Fruit fly (Drosophila melanogaster) whole organism, embryonic: ENCODE measurements around the gene Coq2.
A peak's percentile ranks its signal among the peaks of the same experiment; 100 is the strongest.

Experiments used
- Aef1 ChIP-seq: fragments of 200-800 bp; sonication (Bioruptor generic); IDR thresholded peaks from 3 replicates; pipeline ENCODE4 v1.3.6; 2022; ENCODE audit warnings: missing biosample characterization, missing genetic modification characterization
- Asciz ChIP-seq: fragments of 200-800 bp; sonication (Bioruptor generic); optimal IDR thresholded peaks from 2 replicates; lab custom pipeline; 2017; ENCODE audit warnings: missing biosample characterization, mild to moderate bottlenecking, missing genetic modification characterization, missing genetic modification reagents
- BEAF-32 ChIP-seq: fragments of 200-800 bp; sonication (Bioruptor generic); optimal IDR thresholded peaks from 3 replicates; lab custom pipeline; 2017; ENCODE audit warnings: missing biosample characterization, missing genetic modification characterization, mild to moderate bottlenecking, moderate library complexity, missing genetic modification reagents
- Bdp1 ChIP-seq: fragments of 200-800 bp; sonication (Bioruptor generic); optimal IDR thresholded peaks from 3 replicates; lab custom pipeline; 2016; ENCODE audit warnings: missing biosample characterization, missing genetic modification characterization
- CG10543 ChIP-seq: fragments of 200-800 bp; sonication (Bioruptor generic); optimal IDR thresholded peaks from 3 replicates; lab custom pipeline; 2017; ENCODE audit warnings: missing biosample characterization, mild to moderate bottlenecking, missing genetic modification characterization, moderate library complexity
- CG10654 ChIP-seq: fragments of 200-800 bp; sonication (Bioruptor generic); optimal IDR thresholded peaks from 2 replicates; lab custom pipeline; 2016; ENCODE audit warnings: missing biosample characterization, missing genetic modification characterization
- CG11247 ChIP-seq: fragments of 200-800 bp; sonication (Bioruptor generic); IDR thresholded peaks from 2 replicates; pipeline ENCODE4 v1.3.6; 2022; ENCODE audit warnings: missing biosample characterization, missing genetic modification characterization
- CG13287 ChIP-seq: fragments of 200-800 bp; sonication (Bioruptor generic); IDR thresholded peaks from 2 replicates; pipeline ENCODE4 v1.3.6; 2022; ENCODE audit warnings: missing biosample characterization, missing genetic modification characterization; ENCODE audit not compliant: partially characterized antibody
- CG13894 ChIP-seq: fragments of 200-800 bp; sonication (Bioruptor generic); optimal IDR thresholded peaks from 3 replicates; lab custom pipeline; 2018; ENCODE audit warnings: missing biosample characterization, mild to moderate bottlenecking, missing genetic modification characterization, moderate library complexity
- CG14710 ChIP-seq: fragments of 200-800 bp; sonication (Bioruptor generic); optimal IDR thresholded peaks from 3 replicates; lab custom pipeline; 2019; ENCODE audit warnings: missing biosample characterization, mild to moderate bottlenecking, missing genetic modification characterization, moderate library complexity
- CG15269 ChIP-seq: fragments of 200-800 bp; sonication (Bioruptor generic); optimal IDR thresholded peaks from 2 replicates; lab custom pipeline; 2018; ENCODE audit warnings: missing biosample characterization, mild to moderate bottlenecking, missing genetic modification characterization, moderate library complexity
- CG15601 ChIP-seq: fragments of 200-800 bp; sonication (Bioruptor generic); optimal IDR thresholded peaks from 3 replicates; lab custom pipeline; 2019; ENCODE audit warnings: missing biosample characterization, mild to moderate bottlenecking, missing genetic modification characterization, moderate library complexity
- CG1603 ChIP-seq: fragments of 200-800 bp; sonication (Bioruptor generic); optimal IDR thresholded peaks from 2 replicates; lab custom pipeline; 2019; ENCODE audit warnings: missing biosample characterization, mild to moderate bottlenecking, missing genetic modification characterization, moderate library complexity
- CG1792 ChIP-seq: fragments of 200-800 bp; sonication (Bioruptor generic); optimal IDR thresholded peaks from 2 replicates; lab custom pipeline; 2016; ENCODE audit warnings: missing biosample characterization, missing genetic modification characterization
- CG18476 ChIP-seq: fragments of 200-800 bp; sonication (Bioruptor generic); optimal IDR thresholded peaks from 2 replicates; lab custom pipeline; 2016; ENCODE audit warnings: missing biosample characterization, mild to moderate bottlenecking, missing genetic modification characterization
- CG3065 ChIP-seq: fragments of 200-800 bp; sonication (Bioruptor generic); optimal IDR thresholded peaks from 2 replicates; lab custom pipeline; 2016; ENCODE audit warnings: missing biosample characterization, missing genetic modification characterization
- CG5180 ChIP-seq: fragments of 200-800 bp; sonication (Bioruptor generic); optimal IDR thresholded peaks from 3 replicates; lab custom pipeline; 2017; ENCODE audit warnings: missing biosample characterization, missing genetic modification characterization, mild to moderate bottlenecking, moderate library complexity, missing genetic modification reagents
- CG6654 ChIP-seq: fragments of 200-800 bp; sonication (Bioruptor generic); optimal IDR thresholded peaks from 2 replicates; lab custom pipeline; 2017; ENCODE audit warnings: missing biosample characterization, mild to moderate bottlenecking, missing genetic modification characterization
- CG9817 ChIP-seq: fragments of 200-800 bp; sonication (Bioruptor generic); optimal IDR thresholded peaks from 2 replicates; lab custom pipeline; 2018; ENCODE audit warnings: missing biosample characterization, mild to moderate bottlenecking, missing genetic modification characterization, moderate library complexity
- GATAe ChIP-seq: fragments of 200-800 bp; sonication (Bioruptor generic); conservative IDR thresholded peaks from 2 replicates; pipeline ENCODE4 v1.3.6; 2022; ENCODE audit warnings: missing biosample characterization, missing genetic modification characterization
- HLHmδ ChIP-seq: fragments of 200-800 bp; sonication (Bioruptor generic); optimal IDR thresholded peaks from 2 replicates; lab custom pipeline; 2018; ENCODE audit warnings: missing biosample characterization, mild to moderate bottlenecking, missing genetic modification characterization, moderate library complexity
- Hmr ChIP-seq: fragments of 200-800 bp; sonication (Bioruptor generic); optimal IDR thresholded peaks from 3 replicates; lab custom pipeline; 2017; ENCODE audit warnings: mild to moderate bottlenecking, missing biosample characterization, missing genetic modification reagents, missing genetic modification characterization
- MTF-1 ChIP-seq: fragments of 200-800 bp; sonication (Bioruptor generic); optimal IDR thresholded peaks from 2 replicates; lab custom pipeline; 2018; ENCODE audit warnings: missing biosample characterization, mild to moderate bottlenecking, missing genetic modification characterization, borderline replicate concordance
- NC2α ChIP-seq: fragments of 200-800 bp; sonication (Bioruptor generic); optimal IDR thresholded peaks from 2 replicates; lab custom pipeline; 2016; ENCODE audit warnings: missing biosample characterization, missing genetic modification characterization
- Nf-YA ChIP-seq: fragments of 200-800 bp; sonication (Bioruptor generic); IDR thresholded peaks from 2 replicates; pipeline ENCODE4 v1.3.6; 2022; ENCODE audit warnings: missing biosample characterization, missing genetic modification characterization
- Spps ChIP-seq: fragments of 200-800 bp; sonication (Bioruptor generic); optimal IDR thresholded peaks from 2 replicates; lab custom pipeline; 2018; ENCODE audit warnings: missing biosample characterization, mild to moderate bottlenecking, missing genetic modification characterization
- Ssrp ChIP-seq: fragments of 200-800 bp; sonication (Bioruptor generic); optimal IDR thresholded peaks from 2 replicates; lab custom pipeline; 2018; ENCODE audit warnings: missing biosample characterization, mild to moderate bottlenecking, missing genetic modification characterization, moderate library complexity
- Stat92E ChIP-seq, 3 experiments: fragments of >200 bp in 2 of 3; fragments of 200-800 bp in 1 of 3; sonication (Bioruptor generic) in 1 of 3; optimal IDR thresholded peaks; 2 replicates each; lab custom pipeline; 2017 to 2019; ENCODE audit warnings: missing biosample characterization in 3 of 3, missing genetic modification characterization in 3 of 3, mild to moderate bottlenecking in 1 of 3, moderate library complexity in 1 of 3
- Taf1 ChIP-seq: fragments of 200-800 bp; sonication (Bioruptor generic); IDR thresholded peaks from 2 replicates; pipeline ENCODE4 v1.3.6; 2022; ENCODE audit warnings: missing biosample characterization, missing genetic modification characterization
- amos ChIP-seq: fragments of 200-800 bp; sonication (Bioruptor generic); IDR thresholded peaks from 2 replicates; pipeline ENCODE4 v1.3.6; 2022; ENCODE audit warnings: missing biosample characterization, missing genetic modification characterization; ENCODE audit not compliant: partially characterized antibody
- bowl ChIP-seq: fragments of 200-800 bp; sonication (Bioruptor generic); IDR thresholded peaks from 2 replicates; pipeline ENCODE4 v1.3.6; 2022; ENCODE audit warnings: missing biosample characterization, missing genetic modification characterization
- bsh ChIP-seq, 2 experiments: fragments of 200-800 bp; sonication (Bioruptor generic); optimal IDR thresholded peaks; 2 replicates each; lab custom pipeline; 2017 to 2018; ENCODE audit warnings: mild to moderate bottlenecking in 2 of 2, missing biosample characterization in 2 of 2, missing genetic modification characterization in 2 of 2, moderate library complexity in 1 of 2
- chinmo ChIP-seq: fragments of 200-800 bp; sonication (Bioruptor generic); IDR thresholded peaks from 4 replicates; pipeline ENCODE4 v1.3.6; 2022; ENCODE audit warnings: missing biosample characterization, missing genetic modification characterization; ENCODE audit not compliant: partially characterized antibody
- da ChIP-seq: fragments of 200-800 bp; sonication (Bioruptor generic); optimal IDR thresholded peaks from 2 replicates; lab custom pipeline; 2016; ENCODE audit warnings: missing biosample characterization, missing genetic modification characterization
- esg ChIP-seq: fragments of 200-800 bp; sonication (Bioruptor generic); conservative IDR thresholded peaks from 2 replicates; pipeline ENCODE4 v1.3.6; 2022; ENCODE audit warnings: missing biosample characterization, missing genetic modification characterization
- ewg ChIP-seq: fragments of 200-800 bp; sonication (Bioruptor generic); optimal IDR thresholded peaks from 3 replicates; lab custom pipeline; 2017; ENCODE audit warnings: mild to moderate bottlenecking, missing biosample characterization, missing genetic modification reagents, missing genetic modification characterization
- exex ChIP-seq: fragments of 200-800 bp; sonication (Bioruptor generic); optimal IDR thresholded peaks from 4 replicates; lab custom pipeline; 2018; ENCODE audit warnings: missing biosample characterization, mild to moderate bottlenecking, missing genetic modification characterization, moderate library complexity
- fd96Cb ChIP-seq: fragments of 200-800 bp; sonication (Bioruptor generic); optimal IDR thresholded peaks from 2 replicates; lab custom pipeline; 2018; ENCODE audit warnings: missing biosample characterization, mild to moderate bottlenecking, missing genetic modification characterization, moderate library complexity
- fu2 ChIP-seq: fragments of 200-800 bp; sonication (Bioruptor generic); optimal IDR thresholded peaks from 2 replicates; lab custom pipeline; 2016; ENCODE audit warnings: missing biosample characterization, missing genetic modification characterization
- hb ChIP-seq: fragments of 200-800 bp; sonication (Bioruptor generic); IDR thresholded peaks from 3 replicates; pipeline ENCODE4 v1.3.6; 2022; ENCODE audit warnings: missing biosample characterization, missing genetic modification characterization; ENCODE audit not compliant: partially characterized antibody
- hth ChIP-seq: fragments of >200 bp; optimal IDR thresholded peaks from 2 replicates; lab custom pipeline; 2017; ENCODE audit warnings: inconsistent platforms
- odd ChIP-seq: fragments of 200-800 bp; sonication (Bioruptor generic); optimal IDR thresholded peaks from 2 replicates; lab custom pipeline; 2017; ENCODE audit warnings: missing biosample characterization, mild to moderate bottlenecking, missing genetic modification characterization
- pnt ChIP-seq: fragments of 200-800 bp; sonication (Bioruptor generic); optimal IDR thresholded peaks from 3 replicates; lab custom pipeline; 2016; ENCODE audit warnings: missing biosample characterization, missing genetic modification characterization
- sima ChIP-seq: fragments of 200-800 bp; sonication (Bioruptor generic); optimal IDR thresholded peaks from 2 replicates; lab custom pipeline; 2016; ENCODE audit warnings: missing biosample characterization, missing genetic modification characterization
- slp2 ChIP-seq: fragments of 200-800 bp; sonication (Bioruptor generic); optimal IDR thresholded peaks from 2 replicates; lab custom pipeline; 2016; ENCODE audit warnings: missing biosample characterization, missing genetic modification characterization
- tio ChIP-seq: fragments of 200-800 bp; sonication (Bioruptor generic); optimal IDR thresholded peaks from 2 replicates; lab custom pipeline; 2017; ENCODE audit warnings: missing biosample characterization, missing genetic modification characterization, inconsistent platforms
- tll ChIP-seq, 2 experiments: fragments of 200-800 bp in 1 of 2; fragments of >200 bp in 1 of 2; sonication (Bioruptor generic) in 1 of 2; optimal IDR thresholded peaks; 2 replicates each; lab custom pipeline; 2017 to 2019; ENCODE audit warnings: missing biosample characterization in 2 of 2, missing genetic modification characterization in 2 of 2, mild to moderate bottlenecking in 1 of 2, moderate library complexity in 1 of 2
- yki ChIP-seq: fragments of >200 bp; optimal IDR thresholded peaks from 3 replicates; lab custom pipeline; 2018

The Coq2 gene

DNA sequence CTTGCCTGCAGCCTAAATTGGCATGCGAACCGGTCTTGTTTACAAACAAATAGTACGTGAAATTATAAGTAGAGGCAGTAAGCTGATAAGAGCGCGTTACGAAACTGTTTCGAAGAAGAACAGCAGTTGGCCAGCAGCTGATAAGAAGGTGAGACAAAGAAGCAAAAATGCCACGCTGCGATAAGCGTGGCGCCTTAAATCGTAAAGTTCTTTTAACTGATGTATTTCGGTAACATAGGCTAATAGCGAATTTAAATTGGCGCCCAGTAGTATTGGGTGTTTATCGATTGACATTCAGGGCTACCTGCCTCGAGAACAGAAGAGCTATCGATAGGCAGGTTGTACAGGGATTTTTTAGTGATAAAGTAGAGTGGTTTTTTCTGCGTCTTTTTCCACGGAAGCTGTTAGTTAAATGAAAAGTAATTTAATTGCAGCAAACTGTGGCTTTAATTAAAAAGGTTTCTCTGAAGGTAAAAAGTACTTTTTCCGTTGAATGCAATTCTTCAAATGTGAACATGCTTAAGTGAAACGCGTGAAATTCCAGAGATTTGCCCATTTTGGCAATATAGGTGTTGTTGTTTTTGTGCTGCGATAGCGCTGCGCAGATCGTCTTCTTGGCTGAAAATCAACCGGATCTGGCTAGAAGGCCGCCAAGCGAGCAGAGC lies 40.4 kb upstream of the Coq2 start, which contains the start of gene stck (continued):
- TF ChIP-seq tll (GFP tag; optimal IDR thresholded peaks at IDR 0.05; lab: Kevin White, UChicago) = no peak
- TF ChIP-seq chinmo (GFP tag; lab: Robert Waterston, UW) = 0 out of 4 replicates have a peak, but pooled peaks have one; percentile 12
- no peak for TF ChIP-seq Spps
- TF ChIP-seq CG15601 (tag; lab: Kevin White, UChicago) = peak; percentile 30
- no peak for TF ChIP-seq odd
- TF ChIP-seq CG11247 (GFP tag; lab: Robert Waterston, UW) = no peak
- peak; percentile 81 for TF ChIP-seq BEAF-32 (GFP tag; lab: Kevin White, UChicago)
- no peak for TF ChIP-seq esg (GFP tag; lab: Robert Waterston, UW)
- no peak for TF ChIP-seq CG5180 (GFP tag; lab: Kevin White, UChicago)
- no peak for TF ChIP-seq fd96Cb (tag; lab: Kevin White, UChicago)
- no peak for TF ChIP-seq Bdp1 (GFP tag; lab: Kevin White, UChicago)
- 0 out of 3 replicates have a peak, but pooled peaks have one; percentile 30 for TF ChIP-seq Aef1 (GFP tag; lab: Robert Waterston, UW)
- no peak for TF ChIP-seq slp2 (GFP tag; lab: Kevin White, UChicago)
- no peak for TF ChIP-seq tio (GFP tag; lab: Kevin White, UChicago)
- no peak for TF ChIP-seq CG18476 (GFP tag; lab: Kevin White, UChicago)
- TF ChIP-seq Stat92E (GFP tag; optimal IDR thresholded peaks at IDR 0.05; lab: Kevin White, UChicago) = peak in 1 of 3 experiments; percentile 16
- no peak for TF ChIP-seq Nf-YA (GFP tag; lab: Robert Waterston, UW)
- TF ChIP-seq NC2α (GFP tag; lab: Kevin White, UChicago) = no peak
- TF ChIP-seq Asciz = no peak
- TF ChIP-seq CG10654 (GFP tag; lab: Kevin White, UChicago) = no peak
- TF ChIP-seq pnt = no peak
- no peak for TF ChIP-seq MTF-1 (GFP tag; lab: Kevin White, UChicago)
- TF ChIP-seq Ssrp (tag; lab: Kevin White, UChicago) = no peak
- TF ChIP-seq hb (GFP tag; lab: Robert Waterston, UW) = no peak
- peak; percentile 51; the same call in 1 of the 2 replicates for TF ChIP-seq GATAe (GFP tag; lab: Robert Waterston, UW)
- TF ChIP-seq CG1792 (GFP tag; lab: Kevin White, UChicago) = no peak
- TF ChIP-seq hth = no peak
- peak; percentile 31 for TF ChIP-seq Hmr (GFP tag; lab: Kevin White, UChicago)
- TF ChIP-seq da (GFP tag; lab: Kevin White, UChicago) = no peak
- peak; percentile 80 for TF ChIP-seq exex (tag; lab: Kevin White, UChicago)
- TF ChIP-seq yki (lab: Kevin White, UChicago) = no peak
- TF ChIP-seq bowl (GFP tag; lab: Robert Waterston, UW) = no peak
- no peak for TF ChIP-seq CG13894
- TF ChIP-seq CG6654 (GFP tag; lab: Kevin White, UChicago) = no peak
- TF ChIP-seq CG9817 (tag; lab: Kevin White, UChicago) = no peak
- no peak for TF ChIP-seq HLHmδ (GFP tag; lab: Kevin White, UChicago)
- peak; percentile 71; the same call in 1 of the 2 replicates for TF ChIP-seq amos (GFP tag; lab: Robert Waterston, UW)
- TF ChIP-seq sima = no peak
- TF ChIP-seq CG13287 = peak; percentile 71; the same call in 1 of the 2 replicates
- TF ChIP-seq CG3065 (GFP tag; lab: Kevin White, UChicago) = no peak
- TF ChIP-seq Taf1 (GFP tag; lab: Robert Waterston, UW) = no peak
- peak; percentile 39 for TF ChIP-seq CG10543 (GFP tag; lab: Kevin White, UChicago)
- no peak for TF ChIP-seq CG15269
- TF ChIP-seq fu2 (GFP tag; lab: Kevin White, UChicago) = peak; percentile 26
- TF ChIP-seq CG14710 (tag; lab: Kevin White, UChicago) = peak; percentile 35
- no peak for TF ChIP-seq bsh (GFP tag; optimal IDR thresholded peaks at IDR 0.05; lab: Kevin White, UChicago)
- peak; percentile 34 for TF ChIP-seq ewg (GFP tag; lab: Kevin White, UChicago)
- TF ChIP-seq CG1603 = peak; percentile 26
